Worm (Caenorhabditis elegans): ENCODE results near the gene F53F4.15.

ce11 chrV:13669170-13669569, 48.4 kb downstream of the F53F4.15 start:
- TF ChIP-seq unc-130 (GFP tag; optimal IDR thresholded peaks at IDR 0.05) = peak; percentile 7
- TF ChIP-seq die-1 (tag; optimal IDR thresholded peaks at IDR 0.05) = peak; percentile 21
- no peak for TF ChIP-seq gei-17 (GFP tag; optimal IDR thresholded peaks at IDR 0.05)
- peak; percentile 27 for TF ChIP-seq snpc-1.1 (tag; optimal IDR thresholded peaks at IDR 0.05; ENCODE audit: insufficient read depth)
- 0 out of 2 replicates have a peak, but pooled peaks have one; percentile 72 for TF ChIP-seq madf-3 (GFP tag; IDR thresholded peaks at IDR 0.05)
- no peak for TF ChIP-seq K11D2.4 (GFP tag; IDR thresholded peaks at IDR 0.05)
- TF ChIP-seq ama-1 (optimal IDR thresholded peaks at IDR 0.05) = no peak
- no peak for TF ChIP-seq ama-1 (GFP tag; optimal IDR thresholded peaks at IDR 0.05)
- peak; percentile 23 for TF ChIP-seq xnd-1 (tag; optimal IDR thresholded peaks at IDR 0.05)
- TF ChIP-seq lsy-27 (tag; optimal IDR thresholded peaks at IDR 0.05; ENCODE audit: borderline replicate concordance, insufficient read depth) = no peak
- no peak for TF ChIP-seq akir-1 (GFP tag; optimal IDR thresholded peaks at IDR 0.05)
- peak; percentile 73 for TF ChIP-seq Y95B8A.8 (GFP tag; IDR thresholded peaks at IDR 0.05)
- TF ChIP-seq Y79H2A.3 (GFP tag; conservative IDR thresholded peaks at IDR 0.05) = 0 out of 2 replicates have a peak, but pooled peaks have one; percentile 42
- TF ChIP-seq dox-1 (GFP tag; IDR thresholded peaks at IDR 0.05) = no peak
